Fruit fly (Drosophila melanogaster): ENCODE measurements around the gene Hand.

Gene Hand

dm6 chr2L:10321612-10322011, 26.4 kb upstream of the Hand start:
- peak; percentile 35 for TF ChIP-seq noc (tag; optimal IDR thresholded peaks at IDR 0.05)

- TF ChIP-seq noc (tag; optimal IDR thresholded peaks at IDR 0.05), result no peak
These were observed 25.9 kb upstream of the Hand start for dm6 chr2L:10321036-10321583.

- TF ChIP-seq noc (tag; optimal IDR thresholded peaks at IDR 0.05), result peak; percentile 23
These were observed 25.1 kb upstream of the Hand start for dm6 chr2L:10320174-10320775.

dm6 chr2L:10315888-10316287, 20.7 kb upstream of the Hand start:
- no peak for TF ChIP-seq noc (tag; optimal IDR thresholded peaks at IDR 0.05)

- no peak for TF ChIP-seq noc (tag; optimal IDR thresholded peaks at IDR 0.05)
These were observed 19.4 kb upstream of the Hand start, which contains the start of the genes Usp14 and CG4972 for dm6 chr2L:10314327-10315210. TSS of gene Usp14 (minus strand) at chr2L:10314396. TSS of gene CG4972 (plus strand) at chr2L:10314792.

- no peak for TF ChIP-seq noc (tag; optimal IDR thresholded peaks at IDR 0.05)
These were observed 16.6 kb upstream of the Hand start for dm6 chr2L:10311822-10312221.

dm6 chr2L:10310614-10311382, 15.6 kb upstream of the Hand start, which contains the start of gene Cdk5alpha:
TSS of gene Cdk5alpha (minus strand) at chr2L:10310956.
- TF ChIP-seq noc (tag; optimal IDR thresholded peaks at IDR 0.05), result no peak

- peak; percentile 59 for TF ChIP-seq noc (tag; optimal IDR thresholded peaks at IDR 0.05)
These were observed 11.5 kb upstream of the Hand start, which contains the start of the genes CG5390 and CG4968 for dm6 chr2L:10306518-10307260. TSS of gene CG5390 (minus strand) at chr2L:10306594. TSS of gene CG4968 (plus strand) at chr2L:10306922.

dm6 chr2L:10305538-10306147, 10.5 kb upstream of the Hand start:
- TF ChIP-seq noc (tag; optimal IDR thresholded peaks at IDR 0.05), result peak; percentile 64

dm6 chr2L:10303786-10304185, 8.6 kb upstream of the Hand start, which contains the start of gene nmd:
TSS of gene nmd (minus strand) at chr2L:10303947.
- no peak for TF ChIP-seq noc (tag; optimal IDR thresholded peaks at IDR 0.05)

dm6 chr2L:10301918-10302317, 6.7 kb upstream of the Hand start, which contains the start of gene CG13138:
TSS of gene CG13138 (minus strand) at chr2L:10302018.
- TF ChIP-seq noc (tag; optimal IDR thresholded peaks at IDR 0.05), result no peak

- TF ChIP-seq noc (tag; optimal IDR thresholded peaks at IDR 0.05), result no peak
These were observed 4.6 kb upstream of the Hand start, which contains the start of gene CYLD for dm6 chr2L:10299810-10300147. TSS of gene CYLD (minus strand) at chr2L:10299847.

- TF ChIP-seq noc (tag; optimal IDR thresholded peaks at IDR 0.05), result no peak
These were observed 4.1 kb upstream of the Hand start for dm6 chr2L:10299077-10299809.

- no peak for TF ChIP-seq noc (tag; optimal IDR thresholded peaks at IDR 0.05)
These were observed 3.1 kb upstream of the Hand start for dm6 chr2L:10298306-10298705.

Data from whole organism, larva.